Worm (Caenorhabditis elegans) whole organism, mixed stage, embryonic: ENCODE data around the gene vha-8.

Experiments used
- ces-1 ChIP-seq: fragments of 150-350 bp; optimal IDR thresholded peaks from 2 replicates; lab custom pipeline; 2014; ENCODE audit warnings: missing biosample characterization, missing genetic modification reagents, missing genetic modification characterization
- mab-5 ChIP-seq: fragments of 150-350 bp; optimal IDR thresholded peaks from 2 replicates; lab custom pipeline; 2014; ENCODE audit warnings: missing biosample characterization, missing genetic modification characterization
- nhr-12 ChIP-seq: fragments of 150-350 bp; optimal IDR thresholded peaks from 2 replicates; lab custom pipeline; 2014; ENCODE audit warnings: missing biosample characterization, missing genetic modification characterization
- nhr-237 ChIP-seq: fragments of 150-350 bp; optimal IDR thresholded peaks from 2 replicates; lab custom pipeline; 2014; ENCODE audit warnings: missing biosample characterization, missing genetic modification characterization
- nhr-76 ChIP-seq: sonication (generic microtip); optimal IDR thresholded peaks from 2 replicates; lab custom pipeline; 2017; ENCODE audit warnings: missing biosample characterization, missing genetic modification characterization
- ztf-11 ChIP-seq: fragments of 150-350 bp; optimal IDR thresholded peaks from 2 replicates; lab custom pipeline; 2014; ENCODE audit warnings: missing biosample characterization, missing genetic modification characterization

DNA sequence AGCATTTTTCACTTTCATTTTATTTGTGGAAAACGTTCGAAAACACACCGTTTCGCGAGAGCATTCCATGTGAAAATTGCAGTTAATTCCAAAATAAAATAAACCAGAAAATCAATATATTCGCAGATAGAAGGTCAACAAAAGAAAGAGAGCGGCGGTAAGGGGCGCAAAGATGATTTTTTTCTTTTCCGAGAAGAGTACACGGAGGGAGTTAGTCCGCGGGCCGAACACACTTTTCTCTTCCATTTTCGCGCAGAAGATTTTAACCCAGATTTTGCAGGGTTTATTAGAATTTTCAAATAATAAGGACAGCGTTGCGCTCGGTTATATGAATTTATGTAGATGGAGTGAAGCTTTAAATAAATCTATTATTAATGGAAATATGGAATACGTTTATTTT lies 43.2 kb upstream of the vha-8 start:
- TF ChIP-seq nhr-237 (tag; lab: Kevin White, UChicago) (no peak), ztf-11 (tag; lab: Kevin White, UChicago) (no peak), nhr-76 (no peak), ces-1 (GFP tag; lab: Kevin White, UChicago) (no peak), mab-5 (tag; lab: Kevin White, UChicago) (no peak), nhr-12 (tag; lab: Kevin White, UChicago) (no peak)
